Fruit fly (Drosophila melanogaster) whole organism, embryonic: Measurements from ENCODE around the gene Syx8.
A peak's percentile ranks its signal among the peaks of the same experiment; 100 is the strongest.

Source experiments
- CG10209 ChIP-seq: fragments of 200-800 bp; sonication (Bioruptor generic); optimal IDR thresholded peaks from 3 replicates; lab custom pipeline; 2017; ENCODE audit warnings: missing biosample characterization, mild to moderate bottlenecking, missing genetic modification characterization, missing genetic modification reagents
- CG10267 ChIP-seq: fragments of 200-800 bp; sonication (Bioruptor generic); optimal IDR thresholded peaks from 2 replicates; lab custom pipeline; 2018; ENCODE audit warnings: missing biosample characterization, mild to moderate bottlenecking, missing genetic modification characterization, moderate library complexity
- CG10979 ChIP-seq: fragments of 200-800 bp; sonication (Bioruptor generic); optimal IDR thresholded peaks from 2 replicates; lab custom pipeline; 2018; ENCODE audit warnings: missing biosample characterization, mild to moderate bottlenecking, missing genetic modification characterization, moderate library complexity
- CG12219 ChIP-seq: fragments of 200-800 bp; sonication (Bioruptor generic); optimal IDR thresholded peaks from 3 replicates; lab custom pipeline; 2018; ENCODE audit warnings: missing biosample characterization, mild to moderate bottlenecking, missing genetic modification characterization
- CG14014 ChIP-seq: fragments of 200-800 bp; sonication (Bioruptor generic); IDR thresholded peaks from 2 replicates; pipeline ENCODE4 v1.3.6; 2022; ENCODE audit warnings: missing biosample characterization, missing genetic modification characterization
- CG15269 ChIP-seq: fragments of 200-800 bp; sonication (Bioruptor generic); optimal IDR thresholded peaks from 2 replicates; lab custom pipeline; 2018; ENCODE audit warnings: missing biosample characterization, mild to moderate bottlenecking, missing genetic modification characterization, moderate library complexity
- CG1647 ChIP-seq: fragments of 200-800 bp; sonication (Bioruptor generic); optimal IDR thresholded peaks from 3 replicates; lab custom pipeline; 2016; ENCODE audit warnings: missing biosample characterization, missing genetic modification characterization
- CG17361 ChIP-seq: fragments of 200-800 bp; sonication (Bioruptor generic); IDR thresholded peaks from 3 replicates; pipeline ENCODE4 v1.3.6; 2022; ENCODE audit warnings: missing biosample characterization, missing genetic modification characterization
- CG3407 ChIP-seq: fragments of 200-800 bp; sonication (Bioruptor generic); optimal IDR thresholded peaks from 2 replicates; lab custom pipeline; 2018; ENCODE audit warnings: missing biosample characterization, mild to moderate bottlenecking, missing genetic modification characterization
- CG4360 ChIP-seq: fragments of 200-800 bp; sonication (Bioruptor generic); IDR thresholded peaks from 2 replicates; pipeline ENCODE4 v1.3.6; 2022; ENCODE audit warnings: missing biosample characterization, missing genetic modification characterization
- CG4730 ChIP-seq: fragments of 200-800 bp; sonication (Bioruptor generic); IDR thresholded peaks from 2 replicates; pipeline ENCODE4 v1.3.6; 2022; ENCODE audit warnings: missing biosample characterization, missing genetic modification characterization
- CG6683 ChIP-seq: fragments of 200-800 bp; sonication (Bioruptor generic); optimal IDR thresholded peaks from 2 replicates; lab custom pipeline; 2017; ENCODE audit warnings: missing biosample characterization, mild to moderate bottlenecking, missing genetic modification characterization, missing genetic modification reagents
- CG9932 ChIP-seq: fragments of 200-800 bp; sonication (Bioruptor generic); IDR thresholded peaks from 2 replicates; pipeline ENCODE4 v1.3.6; 2022; ENCODE audit warnings: missing biosample characterization, missing genetic modification characterization
- Chrac-16 ChIP-seq: fragments of 200-800 bp; sonication (Bioruptor generic); optimal IDR thresholded peaks from 3 replicates; lab custom pipeline; 2016; ENCODE audit warnings: missing biosample characterization, missing genetic modification characterization
- D19A ChIP-seq: fragments of 200-800 bp; optimal IDR thresholded peaks from 3 replicates; lab custom pipeline; 2019; ENCODE audit warnings: missing biosample characterization, mild to moderate bottlenecking, missing genetic modification characterization, moderate library complexity
- Doc2 ChIP-seq: fragments of 200-800 bp; sonication (Bioruptor generic); IDR thresholded peaks from 2 replicates; pipeline ENCODE4 v1.3.6; 2022; ENCODE audit warnings: missing biosample characterization, missing genetic modification characterization
- Dref ChIP-seq: fragments of 200-800 bp; sonication (Bioruptor generic); IDR thresholded peaks from 2 replicates; pipeline ENCODE4 v1.3.6; 2022; ENCODE audit warnings: missing biosample characterization, missing genetic modification characterization
- Fer3 ChIP-seq: fragments of 200-800 bp; sonication (Bioruptor generic); optimal IDR thresholded peaks from 2 replicates; lab custom pipeline; 2018; ENCODE audit warnings: missing biosample characterization, mild to moderate bottlenecking, missing genetic modification characterization, moderate library complexity
- HLH3B ChIP-seq: fragments of 200-800 bp; sonication (Bioruptor generic); IDR thresholded peaks from 2 replicates; pipeline ENCODE4 v1.3.6; 2022; ENCODE audit warnings: missing biosample characterization, missing genetic modification characterization
- HmgD ChIP-seq: fragments of 200-800 bp; sonication (Bioruptor generic); optimal IDR thresholded peaks from 3 replicates; lab custom pipeline; 2016; ENCODE audit warnings: missing biosample characterization, missing genetic modification characterization
- Hmr ChIP-seq: fragments of 200-800 bp; sonication (Bioruptor generic); optimal IDR thresholded peaks from 3 replicates; lab custom pipeline; 2017; ENCODE audit warnings: mild to moderate bottlenecking, missing biosample characterization, missing genetic modification reagents, missing genetic modification characterization
- Hr51 ChIP-seq, 2 experiments: fragments of 200-800 bp; sonication (Bioruptor generic); optimal IDR thresholded peaks; 2 replicates in 1 of 2; 3 replicates in 1 of 2; lab custom pipeline; 2016 to 2018; ENCODE audit warnings: missing biosample characterization in 2 of 2, missing genetic modification characterization in 2 of 2, mild to moderate bottlenecking in 1 of 2, moderate library complexity in 1 of 2
- Hsf ChIP-seq: fragments of 200-800 bp; sonication (Bioruptor generic); optimal IDR thresholded peaks from 3 replicates; lab custom pipeline; 2016; ENCODE audit warnings: missing biosample characterization, missing genetic modification characterization
- Med ChIP-seq: fragments of 200-800 bp; sonication (Bioruptor generic); peaks from one replicate; lab custom pipeline; 2016; ENCODE audit warnings: missing biosample characterization, missing genetic modification characterization, mild to moderate bottlenecking, inconsistent platforms, moderate library complexity
- Optix ChIP-seq: fragments of 200-800 bp; sonication (Bioruptor generic); IDR thresholded peaks from 3 replicates; pipeline ENCODE4 v1.3.6; 2022; ENCODE audit warnings: missing biosample characterization, missing genetic modification characterization
- PHDP ChIP-seq: fragments of 200-800 bp; sonication (Bioruptor generic); optimal IDR thresholded peaks from 3 replicates; lab custom pipeline; 2018; ENCODE audit warnings: missing biosample characterization, mild to moderate bottlenecking, missing genetic modification characterization, moderate library complexity
- Pdp1 ChIP-seq, 2 experiments: fragments of 200-800 bp; sonication (Bioruptor generic); optimal IDR thresholded peaks; 3 replicates each; lab custom pipeline; 2016; ENCODE audit warnings: missing biosample characterization in 2 of 2, missing genetic modification characterization in 2 of 2, mild to moderate bottlenecking in 1 of 2, moderate library complexity in 1 of 2
- Taf1 ChIP-seq: fragments of 200-800 bp; sonication (Bioruptor generic); IDR thresholded peaks from 2 replicates; pipeline ENCODE4 v1.3.6; 2022; ENCODE audit warnings: missing biosample characterization, missing genetic modification characterization
- Xrp1 ChIP-seq: fragments of 200-800 bp; sonication (Bioruptor generic); IDR thresholded peaks from 2 replicates; pipeline ENCODE4 v1.3.6; 2022; ENCODE audit warnings: missing biosample characterization, missing genetic modification characterization
- abd-A ChIP-seq: fragments of 200-800 bp; sonication (Bioruptor generic); optimal IDR thresholded peaks from 3 replicates; lab custom pipeline; 2019; ENCODE audit warnings: missing biosample characterization, mild to moderate bottlenecking, missing genetic modification characterization, moderate library complexity
- az2 ChIP-seq: fragments of 200-800 bp; sonication (Bioruptor generic); optimal IDR thresholded peaks from 3 replicates; lab custom pipeline; 2016; ENCODE audit warnings: missing biosample characterization, missing genetic modification characterization
- cato ChIP-seq: fragments of 200-800 bp; sonication (Bioruptor generic); optimal IDR thresholded peaks from 2 replicates; lab custom pipeline; 2016; ENCODE audit warnings: missing biosample characterization, missing genetic modification characterization, borderline replicate concordance
- crc ChIP-seq: fragments of 200-800 bp; sonication (Bioruptor generic); optimal IDR thresholded peaks from 2 replicates; lab custom pipeline; 2016; ENCODE audit warnings: missing biosample characterization, missing genetic modification characterization
- dmrt99B ChIP-seq: fragments of 200-800 bp; sonication (Bioruptor generic); optimal IDR thresholded peaks from 2 replicates; lab custom pipeline; 2018; ENCODE audit warnings: missing biosample characterization, mild to moderate bottlenecking, missing genetic modification characterization, moderate library complexity
- dpn ChIP-seq, 2 experiments: fragments of 200-800 bp; sonication (Bioruptor generic); optimal IDR thresholded peaks; 3 replicates each; lab custom pipeline; 2016; ENCODE audit warnings: missing biosample characterization in 2 of 2, missing genetic modification characterization in 2 of 2
- ems ChIP-seq: fragments of 200-800 bp; sonication (Bioruptor generic); optimal IDR thresholded peaks from 3 replicates; lab custom pipeline; 2016; ENCODE audit warnings: missing biosample characterization, missing genetic modification characterization
- exex ChIP-seq: fragments of 200-800 bp; sonication (Bioruptor generic); optimal IDR thresholded peaks from 4 replicates; lab custom pipeline; 2018; ENCODE audit warnings: missing biosample characterization, mild to moderate bottlenecking, missing genetic modification characterization, moderate library complexity
- hb ChIP-seq: fragments of 200-800 bp; sonication (Bioruptor generic); IDR thresholded peaks from 3 replicates; pipeline ENCODE4 v1.3.6; 2022; ENCODE audit warnings: missing biosample characterization, missing genetic modification characterization; ENCODE audit not compliant: partially characterized antibody
- jumu ChIP-seq: fragments of 200-800 bp; sonication (Bioruptor generic); optimal IDR thresholded peaks from 3 replicates; lab custom pipeline; 2016; ENCODE audit warnings: missing biosample characterization, missing genetic modification characterization
- kay ChIP-seq: fragments of 200-800 bp; sonication (Bioruptor generic); optimal IDR thresholded peaks from 2 replicates; lab custom pipeline; 2016; ENCODE audit warnings: missing biosample characterization, missing genetic modification characterization
- maf-S ChIP-seq: fragments of 200-800 bp; sonication (Bioruptor generic); optimal IDR thresholded peaks from 2 replicates; lab custom pipeline; 2016; ENCODE audit warnings: missing biosample characterization, missing genetic modification characterization
- nau ChIP-seq: fragments of 200-800 bp; sonication (Bioruptor generic); optimal IDR thresholded peaks from 3 replicates; lab custom pipeline; 2017; ENCODE audit warnings: missing biosample characterization, mild to moderate bottlenecking, missing genetic modification characterization, missing genetic modification reagents
- prd ChIP-seq, 3 experiments: fragments of >200 bp in 2 of 3; fragments of 200-800 bp in 1 of 3; sonication (Bioruptor generic) in 1 of 3; optimal IDR thresholded peaks in 2 of 3; IDR thresholded peaks in 1 of 3; 2 replicates in 2 of 3; 3 replicates in 1 of 3; pipeline versions ENCODE4 v1.3.6 to Lab custom; 2017 to 2022; ENCODE audit warnings: missing biosample characterization in 1 of 3, missing genetic modification characterization in 1 of 3
- row ChIP-seq: fragments of 200-800 bp; sonication (Bioruptor generic); IDR thresholded peaks from 3 replicates; pipeline ENCODE4 v1.3.6; 2022; ENCODE audit warnings: missing biosample characterization, missing genetic modification characterization
- tin ChIP-seq: fragments of 200-800 bp; sonication (Bioruptor generic); optimal IDR thresholded peaks from 3 replicates; lab custom pipeline; 2016; ENCODE audit warnings: missing biosample characterization, missing genetic modification characterization
- trem ChIP-seq: fragments of 200-800 bp; optimal IDR thresholded peaks from 3 replicates; lab custom pipeline; 2019; ENCODE audit warnings: missing biosample characterization, mild to moderate bottlenecking, missing genetic modification characterization, moderate library complexity
- vfl ChIP-seq: fragments of 200-800 bp; sonication (Bioruptor generic); optimal IDR thresholded peaks from 2 replicates; lab custom pipeline; 2016; ENCODE audit warnings: missing biosample characterization, missing genetic modification characterization
- zfh1 ChIP-seq: fragments of 200-800 bp; sonication (Bioruptor generic); IDR thresholded peaks from 3 replicates; pipeline ENCODE4 v1.3.6; 2022; ENCODE audit warnings: missing biosample characterization, missing genetic modification characterization

The Syx8 gene

dm6 chr3L:16571014-16571738 is 15.7 kb downstream of the Syx8 start (continued):
- TF ChIP-seq Hsf (GFP tag; lab: Kevin White, UChicago) (peak; percentile 68), vfl (GFP tag; lab: Kevin White, UChicago) (peak; percentile 25), kay (GFP tag; lab: Kevin White, UChicago) (peak; percentile 17), Pdp1 (GFP tag; optimal IDR thresholded peaks at IDR 0.05; lab: Kevin White, UChicago) (peak in 1 of 2 experiments; percentile 42), dpn (GFP tag; optimal IDR thresholded peaks at IDR 0.05; lab: Kevin White, UChicago) (peak; percentile 57 to 61), zfh1 (GFP tag; lab: Robert Waterston, UW) (peak; percentile 37; the same call in 1 of the 3 replicates), HmgD (GFP tag; lab: Kevin White, UChicago) (no peak), maf-S (GFP tag; lab: Kevin White, UChicago) (peak; percentile 23), CG10209 (GFP tag; lab: Kevin White, UChicago) (peak; percentile 60), Dref (GFP tag; lab: Robert Waterston, UW) (no peak), CG4730 (peak; percentile 46; the same call in 1 of the 2 replicates), jumu (no peak), CG14014 (GFP tag; lab: Robert Waterston, UW) (peak; percentile 71; the same call in 1 of the 2 replicates), CG4360 (GFP tag; lab: Robert Waterston, UW) (no peak), exex (no peak), abd-A (no peak), row (peak; percentile 75), CG12219 (GFP tag; lab: Kevin White, UChicago) (peak; percentile 17), trem (peak; percentile 2), Taf1 (GFP tag; lab: Robert Waterston, UW) (no peak), Optix (GFP tag; lab: Robert Waterston, UW) (no peak), Chrac-16 (GFP tag; lab: Kevin White, UChicago) (peak; percentile 21), CG17361 (GFP tag; lab: Robert Waterston, UW) (peak; percentile 51; the same call in 1 of the 3 replicates), PHDP (tag; lab: Kevin White, UChicago) (peak; percentile 65), cato (GFP tag; lab: Kevin White, UChicago) (no peak), Fer3 (tag; lab: Kevin White, UChicago) (peak; percentile 67), ems (peak; percentile 46), CG10267 (tag; lab: Kevin White, UChicago) (peak; percentile 34), CG1647 (peak; percentile 49), CG9932 (peak; percentile 57), dmrt99B (tag; lab: Kevin White, UChicago) (peak; percentile 46), nau (GFP tag; lab: Kevin White, UChicago) (peak; percentile 22), CG15269 (tag; lab: Kevin White, UChicago) (peak; percentile 72), CG3407 (GFP tag; lab: Kevin White, UChicago) (no peak), Doc2 (GFP tag; lab: Robert Waterston, UW) (no peak), CG10979 (tag; lab: Kevin White, UChicago) (peak; percentile 38), prd (optimal IDR thresholded peaks at IDR 0.05; lab: Kevin White, UChicago) (no peak), prd (GFP tag; IDR thresholded peaks at IDR 0.05; lab: Robert Waterston, UW) (peak; percentile 69), Med (GFP tag; lab: Kevin White, UChicago) (peak; percentile 79), Hmr (peak; percentile 62), hb (no peak), Xrp1 (GFP tag; lab: Robert Waterston, UW) (peak; percentile 63), Hr51 (GFP tag; optimal IDR thresholded peaks at IDR 0.05; lab: Kevin White, UChicago) (peak; percentile 33 to 65), crc (peak; percentile 26), HLH3B (GFP tag; lab: Robert Waterston, UW) (0 out of 2 replicates have a peak, but pooled peaks have one; percentile 13), tin (peak; percentile 15), D19A (tag; lab: Kevin White, UChicago) (peak; percentile 12), az2 (GFP tag; lab: Kevin White, UChicago) (peak; percentile 33), CG6683 (no peak)
